Worm (Caenorhabditis elegans) whole organism, young adult: Measurements from ENCODE around the gene tos-1.

ENCODE experiments used
- B0019.2 ChIP-seq: fragments of 200-800 bp; sonication (Bioruptor generic); conservative IDR thresholded peaks from 2 replicates; pipeline ENCODE4 v1.3.6; 2022; ENCODE audit warnings: missing genetic modification reagents, missing genetic modification characterization, missing compliant biosample characterization
- B0336.3 ChIP-seq: fragments of 200-800 bp; sonication (Bioruptor generic); IDR thresholded peaks from 2 replicates; pipeline ENCODE4 v1.3.6; 2022; ENCODE audit warnings: missing genetic modification characterization, missing compliant biosample characterization
- C06A6.2 ChIP-seq: fragments of 200-800 bp; sonication (Bioruptor generic); conservative IDR thresholded peaks from 2 replicates; pipeline ENCODE4 v1.3.6; 2022; ENCODE audit warnings: missing genetic modification characterization, missing compliant biosample characterization
- C17E4.6 ChIP-seq: fragments of 200-800 bp; sonication (Bioruptor generic); IDR thresholded peaks from 2 replicates; pipeline ENCODE4 v1.3.6; 2022; ENCODE audit warnings: missing genetic modification reagents, missing genetic modification characterization, missing compliant biosample characterization
- F10E7.11 ChIP-seq: sonication (generic microtip); optimal IDR thresholded peaks from 2 replicates; lab custom pipeline; 2017; ENCODE audit warnings: mild to moderate bottlenecking, missing genetic modification characterization, moderate library complexity, missing compliant biosample characterization
- F23B12.7 ChIP-seq: sonication (generic microtip); optimal IDR thresholded peaks from 2 replicates; lab custom pipeline; 2017; ENCODE audit warnings: missing genetic modification characterization, mild to moderate bottlenecking, missing compliant biosample characterization, antibody characterized with exemption, moderate library complexity; ENCODE audit not compliant: insufficient read depth
- F37B4.10 ChIP-seq: fragments of 200-800 bp; sonication (Bioruptor generic); IDR thresholded peaks from 2 replicates; pipeline ENCODE4 v1.3.6; 2022; ENCODE audit warnings: missing genetic modification characterization, missing compliant biosample characterization
- F57A8.1 ChIP-seq: fragments of 200-800 bp; sonication (Bioruptor generic); optimal IDR thresholded peaks from 2 replicates; lab custom pipeline; 2018; ENCODE audit warnings: mild to moderate bottlenecking, missing genetic modification characterization, moderate library complexity, missing compliant biosample characterization
- F57C9.4 ChIP-seq: sonication (generic microtip); optimal IDR thresholded peaks from 2 replicates; lab custom pipeline; 2017; ENCODE audit warnings: mild to moderate bottlenecking, missing genetic modification characterization, missing compliant biosample characterization
- Y53F4B.3 ChIP-seq: fragments of 200-800 bp; sonication (Bioruptor generic); IDR thresholded peaks from 2 replicates; pipeline ENCODE4 v1.3.6; 2022; ENCODE audit warnings: missing genetic modification reagents, missing genetic modification characterization, missing compliant biosample characterization
- Y79H2A.3 ChIP-seq: fragments of 200-800 bp; sonication (Bioruptor generic); conservative IDR thresholded peaks from 2 replicates; pipeline ENCODE4 v1.3.6; 2022; ENCODE audit warnings: missing genetic modification reagents, missing genetic modification characterization, missing compliant biosample characterization
- aptf-2 ChIP-seq: fragments of 200-800 bp; sonication (Bioruptor generic); conservative IDR thresholded peaks from 2 replicates; pipeline ENCODE4 v1.3.6; 2022; ENCODE audit warnings: missing genetic modification reagents, missing genetic modification characterization, missing compliant biosample characterization
- bed-2 ChIP-seq: fragments of 200-800 bp; sonication (Bioruptor generic); IDR thresholded peaks from 2 replicates; pipeline ENCODE4 v1.3.6; 2022; ENCODE audit warnings: missing genetic modification reagents, missing genetic modification characterization, missing compliant biosample characterization
- cebp-1 ChIP-seq, 2 experiments: fragments of 200-800 bp in 1 of 2; sonication (Bioruptor generic) in 1 of 2; sonication (generic microtip) in 1 of 2; IDR thresholded peaks in 1 of 2; optimal IDR thresholded peaks in 1 of 2; 2 replicates each; pipeline versions ENCODE4 v1.3.6 to Lab custom; 2017 to 2022; ENCODE audit warnings: missing compliant biosample characterization in 2 of 2, missing genetic modification characterization in 2 of 2, mild to moderate bottlenecking in 1 of 2, missing genetic modification reagents in 1 of 2, moderate library complexity in 1 of 2
- cebp-2 ChIP-seq: fragments of 200-800 bp; sonication (Bioruptor generic); IDR thresholded peaks from 2 replicates; pipeline ENCODE4 v1.3.6; 2022; ENCODE audit warnings: missing genetic modification characterization, missing compliant biosample characterization
- ceh-40 ChIP-seq: fragments of 200-800 bp; sonication (Bioruptor generic); IDR thresholded peaks from 2 replicates; pipeline ENCODE4 v1.3.6; 2022; ENCODE audit warnings: missing genetic modification characterization, missing compliant biosample characterization
- ceh-91 ChIP-seq: fragments of 200-800 bp; sonication (Bioruptor generic); IDR thresholded peaks from 2 replicates; pipeline ENCODE4 v1.3.6; 2022; ENCODE audit warnings: missing genetic modification reagents, missing genetic modification characterization, missing compliant biosample characterization
- chd-7 ChIP-seq: sonication (generic microtip); optimal IDR thresholded peaks from 2 replicates; lab custom pipeline; 2016; ENCODE audit warnings: mild to moderate bottlenecking, missing genetic modification characterization, moderate library complexity, missing compliant biosample characterization
- dpff-1 ChIP-seq: sonication (generic microtip); optimal IDR thresholded peaks from 2 replicates; lab custom pipeline; 2017; ENCODE audit warnings: mild to moderate bottlenecking, missing genetic modification characterization, missing compliant biosample characterization
- ets-4 ChIP-seq: fragments of 200-800 bp; sonication (Bioruptor generic); optimal IDR thresholded peaks from 2 replicates; lab custom pipeline; 2018; ENCODE audit warnings: mild to moderate bottlenecking, missing genetic modification characterization, missing compliant biosample characterization
- fkh-3 ChIP-seq: sonication (generic microtip); optimal IDR thresholded peaks from 2 replicates; lab custom pipeline; 2016; ENCODE audit warnings: mild to moderate bottlenecking, missing genetic modification characterization, missing compliant biosample characterization
- hmg-20 ChIP-seq: fragments of 200-800 bp; sonication (Bioruptor generic); IDR thresholded peaks from 2 replicates; pipeline ENCODE4 v1.3.6; 2022; ENCODE audit warnings: missing genetic modification reagents, missing genetic modification characterization, missing compliant biosample characterization
- let-607 ChIP-seq, 2 experiments: fragments of 200-800 bp in 1 of 2; sonication (Bioruptor generic) in 1 of 2; sonication (generic microtip) in 1 of 2; optimal IDR thresholded peaks; 2 replicates each; lab custom pipeline; 2016 to 2018; ENCODE audit warnings: mild to moderate bottlenecking in 2 of 2, missing compliant biosample characterization in 2 of 2, missing genetic modification characterization in 2 of 2, moderate library complexity in 2 of 2, missing genotype in 1 of 2
- lin-40 ChIP-seq: sonication (generic microtip); optimal IDR thresholded peaks from 2 replicates; lab custom pipeline; 2016; ENCODE audit warnings: missing genetic modification characterization, mild to moderate bottlenecking, missing compliant biosample characterization, missing genotype, missing genetic modification reagents
- madf-10 ChIP-seq: sonication (generic microtip); optimal IDR thresholded peaks from 2 replicates; lab custom pipeline; 2016; ENCODE audit warnings: mild to moderate bottlenecking, missing genetic modification characterization, missing compliant biosample characterization
- mcd-1 ChIP-seq: fragments of 200-800 bp; sonication (Bioruptor generic); IDR thresholded peaks from 2 replicates; pipeline ENCODE4 v1.3.6; 2022; ENCODE audit warnings: missing genetic modification reagents, missing genetic modification characterization, missing compliant biosample characterization
- mel-28 ChIP-seq: sonication (generic microtip); optimal IDR thresholded peaks from 2 replicates; lab custom pipeline; 2016; ENCODE audit warnings: borderline replicate concordance, mild to moderate bottlenecking, missing genetic modification characterization, missing compliant biosample characterization
- nhr-179 ChIP-seq: sonication (generic microtip); optimal IDR thresholded peaks from 2 replicates; lab custom pipeline; 2016; ENCODE audit warnings: mild to moderate bottlenecking, missing genetic modification characterization, missing compliant biosample characterization
- pbrm-1 ChIP-seq: fragments of 200-800 bp; sonication (Bioruptor generic); IDR thresholded peaks from 2 replicates; pipeline ENCODE4 v1.3.6; 2022; ENCODE audit warnings: missing genetic modification reagents, missing genetic modification characterization, missing compliant biosample characterization
- snpc-1.1 ChIP-seq: sonication (generic microtip); optimal IDR thresholded peaks from 2 replicates; lab custom pipeline; 2017; ENCODE audit warnings: missing genetic modification characterization, mild to moderate bottlenecking, missing compliant biosample characterization, antibody characterized with exemption, moderate library complexity, missing genotype, missing genetic modification reagents; ENCODE audit not compliant: insufficient read depth
- snpc-3.4 ChIP-seq: sonication (generic microtip); optimal IDR thresholded peaks from 2 replicates; lab custom pipeline; 2017; ENCODE audit warnings: missing genetic modification characterization, mild to moderate bottlenecking, missing compliant biosample characterization, antibody characterized with exemption, moderate library complexity, missing genotype, missing genetic modification reagents
- tbx-9 ChIP-seq: sonication (generic microtip); optimal IDR thresholded peaks from 2 replicates; lab custom pipeline; 2016; ENCODE audit warnings: borderline replicate concordance, missing genetic modification characterization, inconsistent platforms, missing compliant biosample characterization
- unc-130 ChIP-seq: sonication (generic microtip); optimal IDR thresholded peaks from 2 replicates; lab custom pipeline; 2016; ENCODE audit warnings: missing genetic modification reagents, missing genetic modification characterization, missing compliant biosample characterization
- ztf-3 ChIP-seq: fragments of 200-800 bp; sonication (Bioruptor generic); optimal IDR thresholded peaks from 2 replicates; lab custom pipeline; 2018; ENCODE audit warnings: mild to moderate bottlenecking, missing genetic modification characterization, missing compliant biosample characterization

Gene tos-1

DNA sequence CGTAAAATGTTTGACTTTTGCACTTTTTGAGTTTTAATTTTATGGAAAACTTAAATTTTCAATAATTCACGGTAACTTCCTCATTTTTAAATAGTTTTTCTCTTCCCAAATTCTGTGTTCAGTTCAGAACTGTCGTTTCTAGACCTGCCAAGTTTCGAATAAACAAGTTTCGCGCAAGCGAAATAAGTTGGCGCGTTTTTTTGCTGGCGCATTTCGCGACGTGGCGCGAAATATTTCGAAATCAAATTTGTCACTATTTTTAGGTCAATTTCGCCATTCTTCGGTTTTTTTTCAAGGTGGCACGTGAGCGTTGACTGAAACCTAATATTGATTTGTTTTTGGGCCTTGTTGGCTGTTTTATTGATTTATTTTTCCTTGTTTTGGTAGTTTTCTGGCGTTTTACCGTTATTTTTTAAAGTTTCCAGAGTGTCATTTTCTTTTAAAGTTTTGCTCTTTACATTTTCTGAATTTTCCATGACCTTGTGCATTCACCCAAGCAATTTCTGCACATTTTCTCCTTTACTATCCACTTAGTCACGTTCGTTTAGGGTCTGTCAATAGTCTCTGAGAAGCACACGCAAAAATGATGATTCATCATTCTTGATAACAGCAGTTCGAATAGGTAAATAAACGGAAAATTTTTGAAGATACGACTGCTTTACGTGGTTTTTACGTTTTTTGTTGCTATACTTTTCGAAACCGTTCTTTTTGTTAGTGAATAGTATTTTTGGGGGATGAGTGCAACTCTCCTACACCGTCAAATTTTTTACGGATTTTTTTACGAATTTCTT, 38.7 kb upstream of the tos-1 start (continued):
- TF ChIP-seq lin-40 (no peak), ceh-40 (GFP tag; lab: Robert Waterston, UW) (no peak), nhr-179 (tag; lab: Kevin White, UChicago) (no peak), madf-10 (tag; lab: Kevin White, UChicago) (no peak), ztf-3 (GFP tag; lab: Kevin White, UChicago) (no peak), F37B4.10 (GFP tag; lab: Robert Waterston, UW) (no peak), F10E7.11 (no peak), snpc-1.1 (peak; percentile 63), hmg-20 (no peak), C06A6.2 (no peak), Y79H2A.3 (GFP tag; lab: Robert Waterston, UW) (0 out of 2 replicates have a peak, but pooled peaks have one; percentile 55), C17E4.6 (GFP tag; lab: Robert Waterston, UW) (no peak), F57C9.4 (tag; lab: Kevin White, UChicago) (no peak), ets-4 (GFP tag; lab: Kevin White, UChicago) (no peak), tbx-9 (tag; lab: Kevin White, UChicago) (no peak), bed-2 (GFP tag; lab: Robert Waterston, UW) (no peak), dpff-1 (tag; lab: Kevin White, UChicago) (no peak), snpc-3.4 (tag; lab: Kevin White, UChicago) (peak; percentile 94), mel-28 (tag; lab: Kevin White, UChicago) (no peak), cebp-2 (GFP tag; lab: Robert Waterston, UW) (no peak), mcd-1 (GFP tag; lab: Robert Waterston, UW) (no peak; the same call in 1 of the 2 replicates), fkh-3 (tag; lab: Kevin White, UChicago) (no peak), let-607 (tag; optimal IDR thresholded peaks at IDR 0.05; lab: Kevin White, UChicago) (no peak), B0019.2 (peak; percentile 83), pbrm-1 (GFP tag; lab: Robert Waterston, UW) (peak; percentile 87), Y53F4B.3 (0 out of 2 replicates have a peak, but pooled peaks have one; percentile 34), chd-7 (tag; lab: Kevin White, UChicago) (no peak), F23B12.7 (tag; lab: Kevin White, UChicago) (no peak), aptf-2 (GFP tag; lab: Robert Waterston, UW) (no peak), F57A8.1 (GFP tag; lab: Kevin White, UChicago) (no peak), ceh-91 (peak; percentile 95), B0336.3 (GFP tag; lab: Robert Waterston, UW) (peak; percentile 90)

DNA sequence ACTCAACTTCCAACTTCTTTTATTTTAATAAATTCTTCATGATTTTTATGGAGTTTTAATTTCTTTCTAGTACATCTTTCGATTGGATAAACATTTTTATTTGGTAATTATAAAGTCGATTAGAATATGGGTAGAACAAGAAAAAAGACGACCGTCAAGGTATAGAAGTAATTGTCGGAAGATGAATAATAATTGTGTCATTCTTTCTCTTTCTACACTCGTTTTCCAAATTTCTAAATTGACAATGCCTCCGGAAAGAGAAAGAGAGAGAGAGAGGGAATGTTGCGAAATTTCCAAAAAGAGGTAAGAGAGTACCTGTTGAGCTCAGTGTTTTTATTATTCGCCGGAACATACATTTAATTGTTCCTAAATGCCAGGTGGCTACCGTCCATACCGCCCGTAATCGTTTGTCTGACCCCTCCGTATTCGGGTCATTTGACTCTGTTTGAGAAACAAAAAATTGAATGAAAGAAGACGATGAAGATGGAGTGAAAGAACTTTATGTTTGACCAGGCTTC, 37.9 kb upstream of the tos-1 start, which contains the start of gene E02C12.12:
TSS of gene E02C12.12 (minus strand) at position 468 of the 518 bp plus-strand sequence.
- TF ChIP-seq cebp-1 (GFP tag; IDR thresholded peaks at IDR 0.05; lab: Robert Waterston, UW): peak; percentile 65; the same call in 1 of the 2 replicates
- TF ChIP-seq cebp-1 (tag; optimal IDR thresholded peaks at IDR 0.05; lab: Kevin White, UChicago): peak; percentile 92
- no peak for TF ChIP-seq unc-130 (GFP tag; lab: Kevin White, UChicago)
